Worm (Caenorhabditis elegans) whole organism, late embryonic: Measurements from ENCODE around the gene ZK643.2.

Experiments used
- C08G9.2 ChIP-seq: sonication (generic microtip); optimal IDR thresholded peaks from 2 replicates; lab custom pipeline; 2016; ENCODE audit warnings: mild to moderate bottlenecking, missing genetic modification characterization, moderate library complexity, missing compliant biosample characterization
- F13H6.1 ChIP-seq: sonication (generic microtip); optimal IDR thresholded peaks from 2 replicates; lab custom pipeline; 2016; ENCODE audit warnings: missing genetic modification characterization, missing compliant biosample characterization
- K09A11.1 ChIP-seq: sonication (generic microtip); optimal IDR thresholded peaks from 2 replicates; lab custom pipeline; 2017; ENCODE audit warnings: antibody characterized with exemption, mild to moderate bottlenecking, missing genetic modification characterization, missing compliant biosample characterization; ENCODE audit not compliant: insufficient read depth
- ceh-14 ChIP-seq: sonication (generic microtip); optimal IDR thresholded peaks from 2 replicates; lab custom pipeline; 2016; ENCODE audit warnings: missing genotype, missing genetic modification characterization, missing compliant biosample characterization
- ceh-2 ChIP-seq: sonication (generic microtip); optimal IDR thresholded peaks from 2 replicates; lab custom pipeline; 2016; ENCODE audit warnings: missing genotype, missing genetic modification characterization, missing compliant biosample characterization
- ceh-24 ChIP-seq: sonication (generic microtip); optimal IDR thresholded peaks from 2 replicates; lab custom pipeline; 2016; ENCODE audit warnings: mild to moderate bottlenecking, missing genetic modification characterization, missing compliant biosample characterization
- ceh-31 ChIP-seq: sonication (generic microtip); optimal IDR thresholded peaks from 2 replicates; lab custom pipeline; 2016; ENCODE audit warnings: missing genetic modification characterization, missing compliant biosample characterization
- ceh-34 ChIP-seq: sonication (generic microtip); optimal IDR thresholded peaks from 2 replicates; lab custom pipeline; 2016; ENCODE audit warnings: mild to moderate bottlenecking, missing genetic modification characterization, missing compliant biosample characterization
- ceh-48 ChIP-seq: sonication (generic microtip); optimal IDR thresholded peaks from 2 replicates; lab custom pipeline; 2016; ENCODE audit warnings: missing genetic modification characterization, inconsistent platforms, missing compliant biosample characterization
- ceh-6 ChIP-seq: fragments of 200-800 bp; sonication (Bioruptor generic); optimal IDR thresholded peaks from 2 replicates; lab custom pipeline; 2018; ENCODE audit warnings: mild to moderate bottlenecking, missing genetic modification characterization, missing compliant biosample characterization
- ceh-9 ChIP-seq: sonication (generic microtip); optimal IDR thresholded peaks from 2 replicates; lab custom pipeline; 2016; ENCODE audit warnings: mild to moderate bottlenecking, missing genetic modification characterization, inconsistent platforms, missing compliant biosample characterization
- che-1 ChIP-seq: sonication (generic microtip); optimal IDR thresholded peaks from 2 replicates; lab custom pipeline; 2016; ENCODE audit warnings: mild to moderate bottlenecking, missing genetic modification characterization, missing compliant biosample characterization
- dmd-4 ChIP-seq: sonication (generic microtip); optimal IDR thresholded peaks from 2 replicates; lab custom pipeline; 2016; ENCODE audit warnings: borderline replicate concordance, missing genetic modification characterization, missing compliant biosample characterization
- dve-1 ChIP-seq: sonication (generic microtip); optimal IDR thresholded peaks from 2 replicates; lab custom pipeline; 2017; ENCODE audit warnings: antibody characterized with exemption, mild to moderate bottlenecking, missing genetic modification characterization, missing compliant biosample characterization
- elt-2 ChIP-seq: sonication (generic microtip); optimal IDR thresholded peaks from 2 replicates; lab custom pipeline; 2016; ENCODE audit warnings: missing genetic modification reagents, missing genetic modification characterization, missing compliant biosample characterization
- ets-4 ChIP-seq: sonication (generic microtip); optimal IDR thresholded peaks from 2 replicates; lab custom pipeline; 2016; ENCODE audit warnings: missing genetic modification characterization, missing compliant biosample characterization
- eyg-1 ChIP-seq: sonication (generic microtip); optimal IDR thresholded peaks from 2 replicates; lab custom pipeline; 2016; ENCODE audit warnings: missing genotype, missing genetic modification characterization, missing compliant biosample characterization
- fax-1 ChIP-seq: sonication (generic microtip); optimal IDR thresholded peaks from 2 replicates; lab custom pipeline; 2016; ENCODE audit warnings: missing genotype, missing genetic modification characterization, missing compliant biosample characterization
- fkh-10 ChIP-seq: fragments of 150-350 bp; optimal IDR thresholded peaks from 2 replicates; lab custom pipeline; 2014; ENCODE audit warnings: missing biosample characterization, missing genetic modification reagents, missing genetic modification characterization
- fkh-6 ChIP-seq: sonication (generic microtip); optimal IDR thresholded peaks from 2 replicates; lab custom pipeline; 2016; ENCODE audit warnings: missing genetic modification characterization, missing compliant biosample characterization
- hlh-13 ChIP-seq: fragments of 200-800 bp; sonication (Bioruptor generic); optimal IDR thresholded peaks from 2 replicates; lab custom pipeline; 2018; ENCODE audit warnings: mild to moderate bottlenecking, missing genetic modification characterization, missing compliant biosample characterization
- hlh-15 ChIP-seq: sonication (generic microtip); optimal IDR thresholded peaks from 2 replicates; lab custom pipeline; 2016; ENCODE audit warnings: missing genetic modification characterization, missing compliant biosample characterization
- hlh-6 ChIP-seq: sonication (generic microtip); optimal IDR thresholded peaks from 2 replicates; lab custom pipeline; 2016; ENCODE audit warnings: missing genotype, missing genetic modification characterization, missing compliant biosample characterization
- lim-6 ChIP-seq: sonication (generic microtip); optimal IDR thresholded peaks from 2 replicates; lab custom pipeline; 2016; ENCODE audit warnings: missing genetic modification characterization, missing compliant biosample characterization
- lin-11 ChIP-seq: fragments of 200-800 bp; sonication (Bioruptor generic); optimal IDR thresholded peaks from 2 replicates; lab custom pipeline; 2018; ENCODE audit warnings: mild to moderate bottlenecking, missing genetic modification characterization, missing compliant biosample characterization
- madf-2 ChIP-seq: sonication (generic microtip); optimal IDR thresholded peaks from 2 replicates; lab custom pipeline; 2017; ENCODE audit warnings: missing genetic modification characterization, missing compliant biosample characterization
- mec-3 ChIP-seq: sonication (generic microtip); optimal IDR thresholded peaks from 2 replicates; lab custom pipeline; 2016; ENCODE audit warnings: borderline replicate concordance, missing genetic modification characterization, missing compliant biosample characterization
- nhr-11 ChIP-seq: fragments of 150-350 bp; optimal IDR thresholded peaks from 2 replicates; lab custom pipeline; 2014; ENCODE audit warnings: missing biosample characterization, missing genetic modification characterization
- nhr-232 ChIP-seq: sonication (generic microtip); optimal IDR thresholded peaks from 2 replicates; lab custom pipeline; 2016; ENCODE audit warnings: missing genetic modification characterization, missing compliant biosample characterization
- pat-9 ChIP-seq: fragments of 200-800 bp; sonication (Bioruptor generic); optimal IDR thresholded peaks from 2 replicates; lab custom pipeline; 2018; ENCODE audit warnings: mild to moderate bottlenecking, missing genetic modification characterization, moderate library complexity, missing compliant biosample characterization
- pax-1 ChIP-seq: fragments of 150-350 bp; optimal IDR thresholded peaks from 2 replicates; lab custom pipeline; 2014; ENCODE audit warnings: missing biosample characterization, missing genetic modification characterization
- pha-2 ChIP-seq: sonication (generic microtip); optimal IDR thresholded peaks from 2 replicates; lab custom pipeline; 2017; ENCODE audit warnings: mild to moderate bottlenecking, missing genetic modification characterization, missing compliant biosample characterization
- pha-4 ChIP-seq: fragments of 150-350 bp; optimal IDR thresholded peaks from 2 replicates; lab custom pipeline; 2018; ENCODE audit warnings: missing biosample characterization, missing genetic modification reagents, missing genetic modification characterization
- pqm-1 ChIP-seq: sonication (generic microtip); optimal IDR thresholded peaks from 2 replicates; lab custom pipeline; 2016; ENCODE audit warnings: missing genetic modification characterization, missing compliant biosample characterization
- pros-1 ChIP-seq: fragments of 150-350 bp; optimal IDR thresholded peaks from 2 replicates; lab custom pipeline; 2014; ENCODE audit warnings: missing biosample characterization, missing genetic modification reagents, missing genetic modification characterization
- rnt-1 ChIP-seq: sonication (generic microtip); optimal IDR thresholded peaks from 2 replicates; lab custom pipeline; 2016; ENCODE audit warnings: missing genetic modification characterization, missing compliant biosample characterization
- tbx-2 ChIP-seq: sonication (generic microtip); optimal IDR thresholded peaks from 2 replicates; lab custom pipeline; 2016; ENCODE audit warnings: missing genetic modification characterization, missing compliant biosample characterization
- tbx-7 ChIP-seq: sonication (generic microtip); optimal IDR thresholded peaks from 2 replicates; lab custom pipeline; 2016; ENCODE audit warnings: missing genotype, missing genetic modification characterization, missing compliant biosample characterization
- ttx-3 ChIP-seq: sonication (generic microtip); optimal IDR thresholded peaks from 2 replicates; lab custom pipeline; 2016; ENCODE audit warnings: missing genetic modification reagents, missing genetic modification characterization, missing compliant biosample characterization
- unc-3 ChIP-seq, 2 experiments: fragments of 200-800 bp in 1 of 2; sonication (Bioruptor generic) in 1 of 2; sonication (generic microtip) in 1 of 2; conservative IDR thresholded peaks in 1 of 2; optimal IDR thresholded peaks in 1 of 2; 2 replicates each; pipeline versions ENCODE4 v1.3.6 to Lab custom; 2016 to 2022; ENCODE audit warnings: missing compliant biosample characterization in 2 of 2, missing genetic modification characterization in 2 of 2, missing genetic modification reagents in 1 of 2
- unc-42 ChIP-seq: sonication (generic microtip); optimal IDR thresholded peaks from 2 replicates; lab custom pipeline; 2016; ENCODE audit warnings: missing genotype, missing genetic modification characterization, missing compliant biosample characterization
- unc-55 ChIP-seq: sonication (generic microtip); optimal IDR thresholded peaks from 2 replicates; lab custom pipeline; 2017; ENCODE audit warnings: missing biosample characterization, missing genetic modification reagents, missing genetic modification characterization
- unc-86 ChIP-seq: sonication (generic microtip); optimal IDR thresholded peaks from 2 replicates; lab custom pipeline; 2016; ENCODE audit warnings: missing genetic modification characterization, missing compliant biosample characterization
- zip-5 ChIP-seq: sonication (generic microtip); optimal IDR thresholded peaks from 2 replicates; lab custom pipeline; 2016; ENCODE audit warnings: missing genetic modification characterization, missing compliant biosample characterization
- ztf-16 ChIP-seq: sonication (generic microtip); optimal IDR thresholded peaks from 2 replicates; lab custom pipeline; 2017; ENCODE audit warnings: missing genetic modification characterization, missing compliant biosample characterization

The ZK643.2 gene

DNA sequence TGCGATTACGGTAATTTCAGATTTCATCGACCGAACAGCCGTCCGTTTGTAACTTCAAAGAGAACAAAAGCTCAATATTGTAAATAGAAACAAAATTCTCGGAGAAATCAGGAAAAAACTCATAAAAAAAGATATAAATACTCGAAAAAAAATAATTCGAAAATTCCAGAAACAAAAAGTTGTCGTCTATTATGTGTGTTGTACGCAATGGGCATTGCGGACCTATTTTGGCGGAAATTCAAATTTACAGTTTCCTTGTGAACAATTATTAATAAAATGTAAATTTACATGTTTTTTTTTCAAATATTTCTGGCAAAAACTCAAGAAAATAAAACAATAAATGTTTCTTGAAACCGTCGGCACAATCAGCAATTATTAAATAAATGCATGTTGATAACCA lies 29.1 kb downstream of the ZK643.2 start:
- TF ChIP-seq rnt-1 (no peak), ztf-16 (tag; lab: Kevin White, UChicago) (no peak), nhr-232 (no peak), pqm-1 (tag; lab: Kevin White, UChicago) (no peak), unc-3 (GFP tag; conservative IDR thresholded peaks at IDR 0.05; lab: Robert Waterston, UW) (no peak), unc-3 (tag; optimal IDR thresholded peaks at IDR 0.05; lab: Kevin White, UChicago) (no peak), ceh-14 (no peak), ceh-2 (tag; lab: Kevin White, UChicago) (no peak), che-1 (tag; lab: Kevin White, UChicago) (no peak), fax-1 (tag; lab: Kevin White, UChicago) (no peak), ceh-31 (tag; lab: Kevin White, UChicago) (no peak), unc-86 (no peak)

- TF ChIP-seq mec-3 (no peak), unc-42 (tag; lab: Kevin White, UChicago) (no peak), eyg-1 (tag; lab: Kevin White, UChicago) (no peak), che-1 (tag; lab: Kevin White, UChicago) (no peak), ceh-48 (tag; lab: Kevin White, UChicago) (no peak), lin-11 (no peak), pax-1 (no peak), ttx-3 (no peak), unc-55 (no peak), pat-9 (no peak)
These were observed 29.6 kb downstream of the ZK643.2 start for ce11 chrIII:8985965-8986364.

- TF ChIP-seq elt-2, result peak; percentile 32
- no peak for TF ChIP-seq nhr-232
- no peak for TF ChIP-seq zip-5 (tag; lab: Kevin White, UChicago)
- no peak for TF ChIP-seq unc-3 (GFP tag; conservative IDR thresholded peaks at IDR 0.05; lab: Robert Waterston, UW)
- TF ChIP-seq unc-3 (tag; optimal IDR thresholded peaks at IDR 0.05; lab: Kevin White, UChicago), result no peak
- TF ChIP-seq eyg-1 (tag; lab: Kevin White, UChicago), result no peak
- no peak for TF ChIP-seq unc-86
- no peak for TF ChIP-seq ceh-14
- no peak for TF ChIP-seq ttx-3
- no peak for TF ChIP-seq fkh-10 (GFP tag; lab: Kevin White, UChicago)
- no peak for TF ChIP-seq lin-11
- peak; percentile 25 for TF ChIP-seq ceh-34 (tag; lab: Kevin White, UChicago)
- no peak for TF ChIP-seq nhr-11
- no peak for TF ChIP-seq F13H6.1
- TF ChIP-seq unc-55, result no peak
- TF ChIP-seq tbx-2, result no peak
- TF ChIP-seq K09A11.1 (tag; lab: Kevin White, UChicago), result no peak
These were observed 30.5 kb downstream of the ZK643.2 start for ce11 chrIII:8986872-8987271.

DNA sequence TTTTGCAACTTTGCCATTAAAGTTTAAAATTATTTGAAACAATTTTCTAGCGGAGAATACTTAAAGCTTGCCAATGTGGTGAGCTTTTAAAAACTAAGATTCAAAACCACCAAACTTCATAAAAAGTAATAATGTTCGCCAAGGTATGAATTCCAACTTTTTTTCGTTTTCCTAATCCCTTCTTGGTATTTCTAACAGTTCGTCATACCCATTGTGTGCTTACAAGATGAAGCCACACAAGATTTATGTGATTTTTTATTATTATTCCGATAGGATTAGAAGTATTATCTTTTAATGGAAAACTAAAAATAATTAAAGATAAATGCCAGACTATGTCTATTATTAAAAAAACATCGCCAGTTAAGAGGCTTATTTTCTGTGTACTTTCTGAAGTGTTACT lies 31.7 kb downstream of the ZK643.2 start:
- TF ChIP-seq hlh-13 (no peak), unc-3 (GFP tag; conservative IDR thresholded peaks at IDR 0.05; lab: Robert Waterston, UW) (no peak), unc-3 (tag; optimal IDR thresholded peaks at IDR 0.05; lab: Kevin White, UChicago) (no peak), unc-86 (no peak), madf-2 (no peak), ceh-9 (no peak), pros-1 (tag; lab: Kevin White, UChicago) (no peak), fax-1 (tag; lab: Kevin White, UChicago) (no peak), ceh-24 (no peak), ceh-6 (GFP tag; lab: Kevin White, UChicago) (no peak)

DNA sequence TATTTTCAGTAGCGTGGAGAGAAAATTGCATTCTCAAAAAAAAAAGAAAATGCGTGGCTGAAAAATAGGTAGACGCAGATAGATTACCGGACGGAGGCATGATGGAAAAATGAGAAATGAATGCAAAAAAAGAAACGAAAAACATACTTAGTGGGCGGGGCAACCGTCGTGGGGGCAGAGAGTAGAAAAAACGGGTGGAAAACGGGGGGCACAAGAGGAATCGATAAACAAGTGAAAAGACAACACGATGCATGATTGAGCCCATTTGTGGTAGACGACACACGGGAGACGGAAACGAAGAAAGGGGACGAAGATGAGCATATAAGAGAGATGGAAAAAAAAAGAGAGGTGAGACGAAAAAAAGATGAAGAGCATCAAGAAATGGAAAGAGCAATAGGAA lies 32.2 kb downstream of the ZK643.2 start:
- TF ChIP-seq zip-5 (tag; lab: Kevin White, UChicago) (no peak), unc-86 (no peak), ceh-34 (tag; lab: Kevin White, UChicago) (no peak), lim-6 (tag; lab: Kevin White, UChicago) (no peak), ets-4 (no peak), C08G9.2 (no peak), hlh-15 (tag; lab: Kevin White, UChicago) (no peak), tbx-2 (no peak), tbx-7 (tag; lab: Kevin White, UChicago) (no peak), fkh-6 (tag; lab: Kevin White, UChicago) (no peak), dve-1 (tag; lab: Kevin White, UChicago) (no peak), pha-2 (tag; lab: Kevin White, UChicago) (no peak), dmd-4 (tag; lab: Kevin White, UChicago) (no peak), ceh-48 (tag; lab: Kevin White, UChicago) (no peak), che-1 (tag; lab: Kevin White, UChicago) (no peak), K09A11.1 (tag; lab: Kevin White, UChicago) (no peak), hlh-6 (tag; lab: Kevin White, UChicago) (no peak), pha-4 (tag; lab: Kevin White, UChicago) (no peak), ceh-2 (tag; lab: Kevin White, UChicago) (no peak)
- TF ChIP-seq, all 69 proteins: peak for 0
